Worm (Caenorhabditis elegans): ENCODE results near the gene W03A5.2.

ce11 chrIII:5389365-5389764 lies 16.5 kb upstream of the W03A5.2 start:
- TF ChIP-seq madf-8 (GFP tag; conservative IDR thresholded peaks at IDR 0.05) (no peak), dpl-1 (GFP tag; optimal IDR thresholded peaks at IDR 0.05) (no peak), C17E4.6 (GFP tag; IDR thresholded peaks at IDR 0.05) (no peak), mes-4 (tag; optimal IDR thresholded peaks at IDR 0.05) (no peak), rpc-1 (optimal IDR thresholded peaks at IDR 0.05) (no peak), rpc-1 (tag; optimal IDR thresholded peaks at IDR 0.05) (no peak), attf-6 (GFP tag; IDR thresholded peaks at IDR 0.05) (no peak), Y95B8A.8 (GFP tag; IDR thresholded peaks at IDR 0.05) (no peak), F57A8.1 (GFP tag; optimal IDR thresholded peaks at IDR 0.05) (no peak), akir-1 (GFP tag; optimal IDR thresholded peaks at IDR 0.05) (no peak)
